Fruit fly (Drosophila melanogaster): Measurements from ENCODE around the gene Deaf1.

The Deaf1 gene

dm6 chr3L:19790929-19791687 is 26.9 kb upstream of the Deaf1 start:
- no peak for TF ChIP-seq fd85E (GFP tag; optimal IDR thresholded peaks at IDR 0.05)
- TF ChIP-seq Ets96B (tag; optimal IDR thresholded peaks at IDR 0.05), result peak; percentile 63
- TF ChIP-seq net (GFP tag; optimal IDR thresholded peaks at IDR 0.05), result peak; percentile 68
- TF ChIP-seq CG31627 (GFP tag; optimal IDR thresholded peaks at IDR 0.05), result peak; percentile 67
- peak; percentile 62 for TF ChIP-seq CG3919 (GFP tag; optimal IDR thresholded peaks at IDR 0.05)
- TF ChIP-seq eg (GFP tag; IDR thresholded peaks at IDR 0.05), result peak; percentile 41; the same call in 2 of the 3 replicates
- peak; percentile 63 for TF ChIP-seq Hr4 (GFP tag; optimal IDR thresholded peaks at IDR 0.05)
- peak; percentile 63 for TF ChIP-seq Sox102F (GFP tag; optimal IDR thresholded peaks at IDR 0.05)
- peak; percentile 9 for TF ChIP-seq Eip93F (GFP tag; optimal IDR thresholded peaks at IDR 0.05)
- no peak for TF ChIP-seq vri (GFP tag; optimal IDR thresholded peaks at IDR 0.05)
- TF ChIP-seq CG10631 (GFP tag; optimal IDR thresholded peaks at IDR 0.05), result peak; percentile 54
- peak; percentile 9 for TF ChIP-seq dsx (GFP tag; optimal IDR thresholded peaks at IDR 0.05; ENCODE audit: poor library complexity, severe bottlenecking)
- TF ChIP-seq Hr38 (GFP tag; optimal IDR thresholded peaks at IDR 0.05), result no peak
- peak; percentile 43 for TF ChIP-seq CG6808 (GFP tag; optimal IDR thresholded peaks at IDR 0.05)
- peak; percentile 49 for TF ChIP-seq CG34406 (GFP tag; optimal IDR thresholded peaks at IDR 0.05)
- TF ChIP-seq dac (GFP tag; optimal IDR thresholded peaks at IDR 0.05), result peak; percentile 42
- TF ChIP-seq CG11294 (GFP tag; IDR thresholded peaks at IDR 0.05), result no peak
- TF ChIP-seq CG8632 (GFP tag; optimal IDR thresholded peaks at IDR 0.05), result peak; percentile 58
- TF ChIP-seq Smox (GFP tag; optimal IDR thresholded peaks at IDR 0.05), result peak; percentile 27
- peak; percentile 73 for TF ChIP-seq pdm3 (GFP tag; optimal IDR thresholded peaks at IDR 0.05)
- peak; percentile 51 for TF ChIP-seq fd59A (GFP tag; optimal IDR thresholded peaks at IDR 0.05)
- TF ChIP-seq Eip78C (GFP tag), result peak; percentile 95
- peak; percentile 58 for TF ChIP-seq CG6792 (GFP tag; optimal IDR thresholded peaks at IDR 0.05)
- TF ChIP-seq CG15336 (GFP tag; IDR thresholded peaks at IDR 0.05), result no peak; the same call in 1 of the 2 replicates
- no peak for TF ChIP-seq fkh (GFP tag; optimal IDR thresholded peaks at IDR 0.05)
- TF ChIP-seq Eip75B (GFP tag; optimal IDR thresholded peaks at IDR 0.05), result peak; percentile 76
- TF ChIP-seq Sox14 (GFP tag; optimal IDR thresholded peaks at IDR 0.05), result peak; percentile 65
- peak; percentile 55 for TF ChIP-seq acj6 (GFP tag; optimal IDR thresholded peaks at IDR 0.05)
- TF ChIP-seq achi (GFP tag; optimal IDR thresholded peaks at IDR 0.05), result peak; percentile 55
- TF ChIP-seq CG8319 (GFP tag; optimal IDR thresholded peaks at IDR 0.05), result peak; percentile 44
- no peak for TF ChIP-seq Lpt (GFP tag; optimal IDR thresholded peaks at IDR 0.05)
- TF ChIP-seq Ets21C (GFP tag; optimal IDR thresholded peaks at IDR 0.05), result peak; percentile 64
- peak; percentile 80 for TF ChIP-seq lz (GFP tag; optimal IDR thresholded peaks at IDR 0.05)
- peak; percentile 49 to 62 for TF ChIP-seq ss (GFP tag; optimal IDR thresholded peaks at IDR 0.05)
- peak; percentile 4 for TF ChIP-seq CG6854 (GFP tag; optimal IDR thresholded peaks at IDR 0.05)
- TF ChIP-seq CG7368 (GFP tag; optimal IDR thresholded peaks at IDR 0.05), result peak; percentile 34
- peak; percentile 49 for TF ChIP-seq cyc (GFP tag; optimal IDR thresholded peaks at IDR 0.05)
- peak; percentile 64 for TF ChIP-seq CG10669 (GFP tag; optimal IDR thresholded peaks at IDR 0.05)
- peak; percentile 82 for TF ChIP-seq esn (GFP tag; optimal IDR thresholded peaks at IDR 0.05)
- peak; percentile 59; the same call in 2 of the 3 replicates for TF ChIP-seq CG6163 (GFP tag; IDR thresholded peaks at IDR 0.05)
- TF ChIP-seq spab (GFP tag; optimal IDR thresholded peaks at IDR 0.05), result peak; percentile 56
- peak; percentile 33 for TF ChIP-seq Sox15 (GFP tag; optimal IDR thresholded peaks at IDR 0.05)
- TF ChIP-seq topi (GFP tag; optimal IDR thresholded peaks at IDR 0.05), result peak; percentile 77
- peak; percentile 39 for TF ChIP-seq CG6276 (GFP tag; optimal IDR thresholded peaks at IDR 0.05)
- TF ChIP-seq salr (GFP tag; optimal IDR thresholded peaks at IDR 0.05), result peak in 1 of 2 experiments; percentile 69
- TF ChIP-seq Blimp-1 (GFP tag; optimal IDR thresholded peaks at IDR 0.05), result peak; percentile 36
- peak; percentile 72 for TF ChIP-seq Hr39 (GFP tag; optimal IDR thresholded peaks at IDR 0.05)
- TF ChIP-seq svp (GFP tag), result peak; percentile 91
- TF ChIP-seq CG4318 (GFP tag; optimal IDR thresholded peaks at IDR 0.05), result peak; percentile 62
- TF ChIP-seq Met (GFP tag; optimal IDR thresholded peaks at IDR 0.05), result peak; percentile 80

Data from whole organism, prepupa.